Worm (Caenorhabditis elegans): ENCODE data around the gene swsn-7.

DNA sequence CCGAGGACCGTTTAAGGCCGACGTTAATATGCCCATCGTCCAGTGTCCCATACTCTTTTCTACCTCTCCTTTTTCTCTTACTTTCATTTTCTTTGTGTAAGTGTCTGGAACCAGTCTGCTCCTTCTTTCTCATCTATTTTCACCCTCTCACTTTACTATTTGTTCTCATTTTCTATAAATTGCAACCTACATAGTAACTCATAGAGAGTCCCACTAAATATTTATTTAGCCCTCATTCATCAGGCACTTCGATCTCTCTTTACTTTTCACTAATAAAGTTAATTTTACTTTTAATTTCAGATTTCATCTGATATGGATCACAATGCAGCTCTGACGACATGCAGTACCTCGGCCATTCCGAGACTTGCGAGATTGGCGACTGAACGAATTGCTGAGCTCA is 10.2 kb downstream of the swsn-7 start, which contains the start of gene zyg-11:
- no peak for TF ChIP-seq nhr-6 (tag; optimal IDR thresholded peaks at IDR 0.05)
- no peak for TF ChIP-seq nhr-237 (tag; optimal IDR thresholded peaks at IDR 0.05)
- TF ChIP-seq snpc-4 (tag; optimal IDR thresholded peaks at IDR 0.05): no peak
- TF ChIP-seq ztf-4 (tag; optimal IDR thresholded peaks at IDR 0.05): no peak
- no peak for TF ChIP-seq skn-1 (tag; optimal IDR thresholded peaks at IDR 0.05)
